Worm (Caenorhabditis elegans) whole organism, midembryonic: ENCODE measurements around the gene scl-23.

Experiments
- tab-1 ChIP-seq: fragments of 200-800 bp; sonication (Bioruptor generic); IDR thresholded peaks from 2 replicates; pipeline ENCODE4 v1.3.6; 2022; ENCODE audit warnings: missing genetic modification characterization, missing compliant biosample characterization
- ztf-29 ChIP-seq: fragments of 200-800 bp; sonication (Bioruptor generic); IDR thresholded peaks from 2 replicates; pipeline ENCODE4 v1.3.6; 2022; ENCODE audit warnings: missing genetic modification reagents, missing genetic modification characterization, missing compliant biosample characterization

ce11 chrIV:121607-122006 is 31.7 kb upstream of the scl-23 start, which contains the start of gene tut-1:
- TF ChIP-seq ztf-29 (GFP tag; lab: Robert Waterston, UW) (no peak), tab-1 (GFP tag; lab: Robert Waterston, UW) (no peak)
